ENCODE assay signal across 4 fruit fly cellular contexts in genomic region chr3L:9452422-9452821, dm6.
TF ChIP-seq lines count a peak whose summit lies in the region.

No protein-coding gene starts in this region.

- no peak for TF ChIP-seq CTCF in whole organism, embryonic (GFP tag; optimal IDR thresholded peaks at IDR 0.05; lab: Kevin White, UChicago)

TF ChIP-seq in whole organism, adult, 20 proteins besides CTCF, POLR2A, EP300 and RAD21:
- TF ChIP-seq cic (GFP tag; optimal IDR thresholded peaks at IDR 0.05; lab: Kevin White, UChicago), result peak; percentile 92
- peak; percentile 9 for TF ChIP-seq CG12768 (GFP tag; optimal IDR thresholded peaks at IDR 0.05; lab: Kevin White, UChicago)
- TF ChIP-seq toe (GFP tag; optimal IDR thresholded peaks at IDR 0.05; lab: Kevin White, UChicago), result no peak
- TF ChIP-seq bab1 (GFP tag; optimal IDR thresholded peaks at IDR 0.05; lab: Kevin White, UChicago), result no peak

TF ChIP-seq in whole organism, embryonic, 481 proteins besides CTCF, POLR2A, EP300 and RAD21 (continues in another document):
- TF ChIP-seq jumu (GFP tag; optimal IDR thresholded peaks at IDR 0.05; lab: Kevin White, UChicago) (no peak), trh (GFP tag; optimal IDR thresholded peaks at IDR 0.05; lab: Kevin White, UChicago) (no peak), CG34376 (GFP tag; optimal IDR thresholded peaks at IDR 0.05; lab: Kevin White, UChicago) (peak; percentile 85), Elba2 (GFP tag; optimal IDR thresholded peaks at IDR 0.05; lab: Kevin White, UChicago) (no peak), Deaf1 (tag; optimal IDR thresholded peaks at IDR 0.05; lab: Kevin White, UChicago) (no peak), Adf1 (GFP tag; IDR thresholded peaks at IDR 0.05; lab: Robert Waterston, UW) (no peak), BEAF-32 (GFP tag; optimal IDR thresholded peaks at IDR 0.05; lab: Kevin White, UChicago) (no peak), CG9817 (tag; optimal IDR thresholded peaks at IDR 0.05; lab: Kevin White, UChicago) (no peak), CG5953 (GFP tag; IDR thresholded peaks at IDR 0.05; lab: Robert Waterston, UW) (no peak), Hsf (GFP tag; optimal IDR thresholded peaks at IDR 0.05; lab: Kevin White, UChicago) (no peak), CG1603 (tag; optimal IDR thresholded peaks at IDR 0.05; lab: Kevin White, UChicago) (no peak), Atf3 (GFP tag; optimal IDR thresholded peaks at IDR 0.05; lab: Kevin White, UChicago) (no peak), Dek (tag; optimal IDR thresholded peaks at IDR 0.05; lab: Kevin White, UChicago) (no peak), Myb (GFP tag; optimal IDR thresholded peaks at IDR 0.05; lab: Kevin White, UChicago) (no peak), CG17912 (GFP tag; optimal IDR thresholded peaks at IDR 0.05; lab: Kevin White, UChicago) (no peak), CG13624 (GFP tag; optimal IDR thresholded peaks at IDR 0.05; lab: Kevin White, UChicago) (no peak), CG16815 (GFP tag; optimal IDR thresholded peaks at IDR 0.05; lab: Kevin White, UChicago) (no peak), CG15601 (tag; optimal IDR thresholded peaks at IDR 0.05; lab: Kevin White, UChicago) (no peak), zf30C (GFP tag; optimal IDR thresholded peaks at IDR 0.05; lab: Kevin White, UChicago) (no peak), CG2129 (GFP tag; IDR thresholded peaks at IDR 0.05; lab: Robert Waterston, UW; ENCODE audit: partially characterized antibody) (no peak), Hey (tag; optimal IDR thresholded peaks at IDR 0.05; lab: Kevin White, UChicago) (peak; percentile 90), Med (GFP tag; lab: Kevin White, UChicago) (peak; percentile 57), CG12219 (GFP tag; optimal IDR thresholded peaks at IDR 0.05; lab: Kevin White, UChicago) (no peak), Lim3 (GFP tag; IDR thresholded peaks at IDR 0.05; lab: Robert Waterston, UW) (no peak), fd102C (GFP tag; optimal IDR thresholded peaks at IDR 0.05; lab: Kevin White, UChicago) (no peak), CG10267 (tag; optimal IDR thresholded peaks at IDR 0.05; lab: Kevin White, UChicago) (no peak), exex (tag; optimal IDR thresholded peaks at IDR 0.05; lab: Kevin White, UChicago) (peak; percentile 88), CG7987 (GFP tag; optimal IDR thresholded peaks at IDR 0.05; lab: Kevin White, UChicago) (no peak), CG17612 (GFP tag; IDR thresholded peaks at IDR 0.05; lab: Robert Waterston, UW) (no peak), CG12236 (GFP tag; optimal IDR thresholded peaks at IDR 0.05; lab: Kevin White, UChicago) (no peak), chm (GFP tag; IDR thresholded peaks at IDR 0.05; lab: Robert Waterston, UW) (no peak)

TF ChIP-seq in whole organism, pupa, 21 proteins besides CTCF, POLR2A, EP300 and RAD21:
- 0 out of 3 replicates have a peak, but pooled peaks have one; percentile 6 for TF ChIP-seq CG4496 (GFP tag; IDR thresholded peaks at IDR 0.05; lab: Robert Waterston, UW)
- no peak for TF ChIP-seq Snoo (tag; optimal IDR thresholded peaks at IDR 0.05; lab: Kevin White, UChicago)
- TF ChIP-seq CG34367 (tag; optimal IDR thresholded peaks at IDR 0.05; lab: Kevin White, UChicago), result no peak
- TF ChIP-seq CG15710 (tag; optimal IDR thresholded peaks at IDR 0.05; lab: Kevin White, UChicago), result no peak
- no peak for TF ChIP-seq CG14655 (GFP tag; optimal IDR thresholded peaks at IDR 0.05; lab: Kevin White, UChicago)
- TF ChIP-seq gl (tag; optimal IDR thresholded peaks at IDR 0.05; lab: Kevin White, UChicago), result no peak
- no peak for TF ChIP-seq CG12605 (GFP tag; IDR thresholded peaks at IDR 0.05; lab: Robert Waterston, UW)

TF ChIP-seq in whole organism, wandering third instar larva, 38 proteins besides CTCF, POLR2A, EP300 and RAD21:
- no peak for TF ChIP-seq lola (GFP tag; optimal IDR thresholded peaks at IDR 0.05; lab: Kevin White, UChicago)
- peak; percentile 17 for TF ChIP-seq h (GFP tag; optimal IDR thresholded peaks at IDR 0.05; lab: Kevin White, UChicago)
